Worm (Caenorhabditis elegans): ENCODE data around the gene ncap-1.

- TF ChIP-seq aly-2 (tag; optimal IDR thresholded peaks at IDR 0.05), result no peak
- TF ChIP-seq lin-11 (tag; optimal IDR thresholded peaks at IDR 0.05), result no peak
- no peak for TF ChIP-seq ceh-82 (tag; optimal IDR thresholded peaks at IDR 0.05)
- no peak for TF ChIP-seq lin-39 (tag; optimal IDR thresholded peaks at IDR 0.05)
These were observed 27.3 kb upstream of the ncap-1 start, which contains the start of gene srw-79 for ce11 chrII:2946438-2946837.
